Worm (Caenorhabditis elegans): ENCODE data around the gene Y37B11A.3.

DNA sequence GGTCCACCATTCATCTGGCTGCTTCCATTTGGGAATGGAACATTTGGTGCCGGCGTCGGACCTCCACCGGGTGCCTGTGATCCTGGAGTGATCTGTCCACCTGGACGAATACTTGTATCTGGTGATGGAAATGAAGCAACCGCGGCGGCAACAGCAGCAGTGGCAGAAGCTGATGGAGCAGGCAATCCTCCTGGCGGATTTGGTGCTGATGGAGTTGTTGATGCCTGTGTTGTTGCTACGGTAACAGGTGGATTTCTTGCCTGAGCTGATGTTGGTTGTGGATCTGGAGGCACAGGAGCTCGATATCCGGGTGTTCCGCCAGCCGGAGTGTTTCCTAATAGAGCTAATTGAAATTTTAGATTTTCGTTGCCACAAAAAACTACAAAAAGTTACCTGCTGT lies 47.3 kb upstream of the Y37B11A.3 start:
- TF ChIP-seq aly-2 (tag; optimal IDR thresholded peaks at IDR 0.05) = no peak
- TF ChIP-seq ztf-11 (tag; optimal IDR thresholded peaks at IDR 0.05) = no peak
- TF ChIP-seq egl-27 (tag; optimal IDR thresholded peaks at IDR 0.05) = no peak
- TF ChIP-seq fos-1 (tag; optimal IDR thresholded peaks at IDR 0.05) = no peak
- no peak for TF ChIP-seq unc-62 (GFP tag; optimal IDR thresholded peaks at IDR 0.05)
- no peak for TF ChIP-seq nhr-11 (tag; optimal IDR thresholded peaks at IDR 0.05)
- TF ChIP-seq lin-39 (tag; optimal IDR thresholded peaks at IDR 0.05) = no peak
- no peak for TF ChIP-seq C34F6.9 (tag; optimal IDR thresholded peaks at IDR 0.05)
- no peak for TF ChIP-seq nhr-10 (tag; optimal IDR thresholded peaks at IDR 0.05)
- no peak for TF ChIP-seq snpc-4 (tag; optimal IDR thresholded peaks at IDR 0.05)
- TF ChIP-seq mbf-1 (tag; optimal IDR thresholded peaks at IDR 0.05) = no peak
- TF ChIP-seq zag-1 (tag; optimal IDR thresholded peaks at IDR 0.05) = no peak

Measured in whole organism, L2 larva.